Fruit fly (Drosophila melanogaster): Measurements from ENCODE around the gene Septin4.

The Septin4 gene

DNA sequence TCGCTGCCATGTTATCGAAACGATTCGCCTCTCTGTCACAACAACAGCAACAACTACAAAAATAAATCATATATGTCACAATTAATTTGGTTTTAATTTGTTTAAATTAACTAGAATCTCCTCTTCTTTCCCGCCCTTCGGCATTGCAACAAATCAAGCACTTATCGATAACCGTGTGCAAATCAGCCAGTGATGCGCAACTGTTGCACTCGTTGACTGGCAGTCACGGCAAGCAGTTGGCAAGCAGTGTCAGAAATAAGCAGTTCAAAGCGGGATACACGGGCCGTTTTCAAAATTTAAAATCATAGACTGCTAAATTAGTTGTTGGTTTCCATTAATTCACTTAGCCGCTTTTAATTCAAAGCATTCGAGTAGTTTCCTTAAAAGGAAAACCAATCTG is 11.2 kb downstream of the Septin4 start, which contains the start of gene Axs (continued):
- TF ChIP-seq CG17612 (GFP tag; IDR thresholded peaks at IDR 0.05) (no peak), CG1024 (GFP tag; IDR thresholded peaks at IDR 0.05) (no peak), CG17829 (tag; optimal IDR thresholded peaks at IDR 0.05) (no peak), CG11093 (GFP tag; IDR thresholded peaks at IDR 0.05) (no peak), CG9797 (GFP tag; optimal IDR thresholded peaks at IDR 0.05) (no peak), gt (GFP tag; IDR thresholded peaks at IDR 0.05) (no peak), slp2 (GFP tag; optimal IDR thresholded peaks at IDR 0.05) (no peak), HLHmδ (GFP tag; optimal IDR thresholded peaks at IDR 0.05) (no peak), Nf-YB (GFP tag; optimal IDR thresholded peaks at IDR 0.05) (no peak), CG14710 (tag; optimal IDR thresholded peaks at IDR 0.05) (peak; percentile 38), cad (GFP tag; optimal IDR thresholded peaks at IDR 0.05) (no peak), insv (GFP tag; optimal IDR thresholded peaks at IDR 0.05) (peak in 1 of 2 experiments; percentile 20), ERR (GFP tag; optimal IDR thresholded peaks at IDR 0.05) (peak; percentile 45), Mrtf (GFP tag; IDR thresholded peaks at IDR 0.05) (no peak), Abd-B (GFP tag; optimal IDR thresholded peaks at IDR 0.05) (peak; percentile 4), peb (GFP tag; IDR thresholded peaks at IDR 0.05) (no peak), eyg (GFP tag; optimal IDR thresholded peaks at IDR 0.05) (no peak), Atf6 (GFP tag; IDR thresholded peaks at IDR 0.05) (no peak), pho (GFP tag; optimal IDR thresholded peaks at IDR 0.05) (peak; percentile 1), seq (GFP tag; IDR thresholded peaks at IDR 0.05) (no peak), ranshi (GFP tag; IDR thresholded peaks at IDR 0.05) (no peak), twi (tag; optimal IDR thresholded peaks at IDR 0.05) (no peak), Myb (GFP tag; optimal IDR thresholded peaks at IDR 0.05) (peak; percentile 84), Dip2 (GFP tag; IDR thresholded peaks at IDR 0.05) (no peak), Ada2b (GFP tag; IDR thresholded peaks at IDR 0.05) (no peak), CG4424 (GFP tag; optimal IDR thresholded peaks at IDR 0.05) (no peak), slou (GFP tag; optimal IDR thresholded peaks at IDR 0.05) (no peak), unpg (GFP tag; optimal IDR thresholded peaks at IDR 0.05) (no peak), CoRest (tag; optimal IDR thresholded peaks at IDR 0.05) (peak; percentile 51), CG11504 (tag; optimal IDR thresholded peaks at IDR 0.05) (peak; percentile 62), lbe (GFP tag; optimal IDR thresholded peaks at IDR 0.05) (no peak), CG17912 (GFP tag; optimal IDR thresholded peaks at IDR 0.05) (no peak), CG12071 (GFP tag; optimal IDR thresholded peaks at IDR 0.05) (no peak), NK7.1 (GFP tag; optimal IDR thresholded peaks at IDR 0.05) (no peak), cg (GFP tag; optimal IDR thresholded peaks at IDR 0.05) (peak; percentile 13), Xbp1 (GFP tag; optimal IDR thresholded peaks at IDR 0.05) (peak; percentile 57), BEAF-32 (GFP tag; optimal IDR thresholded peaks at IDR 0.05) (peak; percentile 79), onecut (GFP tag; IDR thresholded peaks at IDR 0.05) (0 out of 2 replicates have a peak, but pooled peaks have one; percentile 7), CG4360 (GFP tag; IDR thresholded peaks at IDR 0.05) (no peak), CG13775 (GFP tag; optimal IDR thresholded peaks at IDR 0.05) (no peak), ftz-f1 (GFP tag; optimal IDR thresholded peaks at IDR 0.05) (peak; percentile 53), ken (GFP tag; IDR thresholded peaks at IDR 0.05) (no peak), repo (GFP tag; optimal IDR thresholded peaks at IDR 0.05) (no peak), CG8944 (GFP tag; optimal IDR thresholded peaks at IDR 0.05) (no peak), Gsc (GFP tag; IDR thresholded peaks at IDR 0.05) (no peak), sqz (GFP tag; optimal IDR thresholded peaks at IDR 0.05) (no peak), phol (tag; optimal IDR thresholded peaks at IDR 0.05) (peak; percentile 45), CG12391 (tag; optimal IDR thresholded peaks at IDR 0.05) (peak; percentile 33), CG3995 (GFP tag; optimal IDR thresholded peaks at IDR 0.05) (peak; percentile 62), luna (GFP tag; optimal IDR thresholded peaks at IDR 0.05) (no peak), CG15479 (GFP tag; optimal IDR thresholded peaks at IDR 0.05) (peak; percentile 94), HLH3B (GFP tag; IDR thresholded peaks at IDR 0.05) (no peak), CG17385 (GFP tag; optimal IDR thresholded peaks at IDR 0.05) (peak; percentile 78)

All from whole organism, embryonic.